Fruit fly (Drosophila melanogaster): ENCODE measurements around the gene Prx6a.

DNA sequence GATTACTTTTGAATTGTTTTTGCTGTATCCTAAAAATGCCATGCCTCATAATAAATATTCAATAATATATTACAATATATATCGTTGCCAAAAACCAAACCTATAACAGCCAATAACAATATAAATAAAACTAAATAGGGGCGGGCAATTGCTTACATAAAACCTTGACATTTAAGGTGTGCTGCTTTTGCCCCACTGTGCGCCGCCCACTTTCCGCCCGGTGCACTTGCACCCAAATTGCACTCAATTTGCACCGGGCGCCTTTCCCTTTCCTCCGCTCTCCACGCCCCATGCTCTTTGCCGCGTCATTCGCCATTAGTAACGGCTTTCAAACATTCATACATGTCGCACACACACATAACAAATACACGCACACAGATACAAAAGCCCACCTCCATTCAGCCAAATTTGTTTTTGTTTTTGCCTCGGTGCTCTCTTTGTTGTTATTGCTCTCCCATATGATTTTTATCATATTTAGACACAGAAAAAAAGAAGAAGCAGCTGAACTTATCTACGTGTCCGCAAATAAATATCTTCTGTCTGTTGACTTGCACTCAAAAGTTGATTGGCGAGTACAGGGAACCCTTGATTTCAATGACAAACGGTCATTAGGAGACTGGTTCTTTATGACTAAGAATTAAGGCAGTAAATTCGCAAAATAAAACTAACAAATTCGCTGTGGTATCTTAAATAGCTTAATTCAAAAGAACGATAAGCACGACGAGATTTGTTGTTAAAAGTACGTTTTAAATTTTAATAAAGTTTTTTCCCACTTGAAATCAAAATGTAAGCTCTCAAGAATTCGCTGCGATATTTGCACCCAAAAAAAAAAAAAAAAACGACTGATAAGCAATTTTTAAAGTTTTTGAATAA lies 19.9 kb downstream of the Prx6a start:
- TF ChIP-seq Lpt (GFP tag; optimal IDR thresholded peaks at IDR 0.05) (peak; percentile 68), Smox (GFP tag; optimal IDR thresholded peaks at IDR 0.05) (peak; percentile 50), CG3032 (tag; optimal IDR thresholded peaks at IDR 0.05) (no peak), Sox102F (GFP tag; optimal IDR thresholded peaks at IDR 0.05) (peak; percentile 39), Eip93F (GFP tag; optimal IDR thresholded peaks at IDR 0.05) (no peak), dac (GFP tag; optimal IDR thresholded peaks at IDR 0.05) (peak; percentile 66), CG8119 (GFP tag; IDR thresholded peaks at IDR 0.05) (peak; percentile 88), svp (GFP tag) (peak; percentile 78), CG4318 (GFP tag; optimal IDR thresholded peaks at IDR 0.05) (peak; percentile 67), CG10631 (GFP tag; optimal IDR thresholded peaks at IDR 0.05) (peak; percentile 42)
